Worm (Caenorhabditis elegans): ENCODE measurements around the gene trim-21.

The trim-21 gene

DNA sequence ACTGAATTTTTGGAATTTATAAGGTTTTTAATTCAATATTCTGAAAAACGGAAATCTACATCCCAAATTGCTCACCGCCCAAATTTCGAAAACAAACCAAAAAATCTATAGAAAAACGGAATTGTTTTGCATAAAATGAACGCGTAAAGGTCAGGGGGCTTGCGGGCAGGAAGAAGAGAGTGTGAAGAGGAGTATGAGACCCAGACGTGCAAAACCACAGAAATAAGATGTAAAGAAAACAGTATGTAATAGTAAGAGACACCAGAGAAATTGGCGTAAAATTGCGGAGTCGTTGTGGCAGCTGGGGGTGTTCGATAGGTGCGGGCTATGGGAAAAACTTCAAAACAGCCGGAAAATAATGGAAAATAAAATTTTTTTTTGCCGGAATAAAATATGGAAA is 28.3 kb upstream of the trim-21 start:
- TF ChIP-seq hmg-1.2 (GFP tag; IDR thresholded peaks at IDR 0.05), result peak; percentile 47; the same call in 1 of the 2 replicates
- no peak for TF ChIP-seq F52B5.7 (tag; optimal IDR thresholded peaks at IDR 0.05)

DNA sequence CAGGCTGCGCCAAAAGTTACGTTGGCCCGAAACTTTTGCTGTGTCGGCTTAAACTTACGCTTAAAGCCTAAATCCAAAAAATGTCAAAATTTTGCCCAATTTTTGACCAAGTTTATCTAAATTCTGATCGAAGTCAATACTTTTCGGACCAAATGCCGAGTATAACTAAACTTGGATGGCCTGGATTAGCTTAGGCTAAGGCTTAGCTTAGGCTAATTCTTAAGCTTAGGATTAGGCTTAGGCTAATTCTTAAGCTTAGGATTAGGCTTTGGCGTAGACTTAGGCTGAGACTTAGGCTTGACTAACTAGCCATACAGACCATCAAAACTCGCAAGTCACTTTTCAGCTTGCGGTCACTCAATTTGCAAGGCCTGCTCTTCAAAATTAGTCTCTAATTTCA is 23.5 kb upstream of the trim-21 start:
- TF ChIP-seq F57C9.4 (tag; optimal IDR thresholded peaks at IDR 0.05) (no peak), lin-54 (GFP tag; optimal IDR thresholded peaks at IDR 0.05) (no peak), madf-8 (GFP tag; conservative IDR thresholded peaks at IDR 0.05) (no peak), Y53G8AR.9 (GFP tag; conservative IDR thresholded peaks at IDR 0.05) (no peak), lin-26 (GFP tag; IDR thresholded peaks at IDR 0.05) (no peak), F37B4.10 (GFP tag; IDR thresholded peaks at IDR 0.05) (no peak), T26A5.8 (tag; optimal IDR thresholded peaks at IDR 0.05) (no peak)

DNA sequence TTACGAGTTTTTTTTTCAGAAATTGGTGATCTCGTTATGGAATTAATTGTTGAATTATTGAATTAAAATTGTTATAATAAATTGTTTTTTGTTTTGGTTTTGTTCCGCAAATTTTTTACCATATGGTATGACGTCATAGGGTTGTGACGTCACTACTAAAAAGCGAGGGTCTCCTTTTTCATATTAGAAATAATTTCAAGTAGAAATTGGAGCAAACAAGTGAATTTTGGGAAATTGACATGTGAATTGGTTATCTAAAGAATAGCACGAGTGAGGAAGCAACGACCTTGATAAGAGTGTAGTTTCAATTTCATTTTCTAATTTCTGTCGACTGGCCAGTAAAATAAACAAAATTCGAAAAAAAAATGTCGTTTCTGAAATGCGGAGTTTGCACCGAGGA is 22.9 kb upstream of the trim-21 start, which contains the start of gene F43C11.7:
Gene F43C11.7 (plus strand): TSS at position 326 of the 400 bp plus-strand sequence.
- TF ChIP-seq xnd-1 (tag; optimal IDR thresholded peaks at IDR 0.05) (no peak), sptf-2 (GFP tag; optimal IDR thresholded peaks at IDR 0.05) (no peak), nhr-80 (tag; optimal IDR thresholded peaks at IDR 0.05) (peak; percentile 84), cebp-1 (GFP tag; IDR thresholded peaks at IDR 0.05) (no peak), cebp-1 (tag; optimal IDR thresholded peaks at IDR 0.05) (peak; percentile 27), hlh-12 (tag; optimal IDR thresholded peaks at IDR 0.05) (no peak), rcor-1 (GFP tag; IDR thresholded peaks at IDR 0.05) (no peak), atf-7 (tag; optimal IDR thresholded peaks at IDR 0.05) (peak; percentile 87), unc-62 (GFP tag; optimal IDR thresholded peaks at IDR 0.05) (peak; percentile 37)

DNA sequence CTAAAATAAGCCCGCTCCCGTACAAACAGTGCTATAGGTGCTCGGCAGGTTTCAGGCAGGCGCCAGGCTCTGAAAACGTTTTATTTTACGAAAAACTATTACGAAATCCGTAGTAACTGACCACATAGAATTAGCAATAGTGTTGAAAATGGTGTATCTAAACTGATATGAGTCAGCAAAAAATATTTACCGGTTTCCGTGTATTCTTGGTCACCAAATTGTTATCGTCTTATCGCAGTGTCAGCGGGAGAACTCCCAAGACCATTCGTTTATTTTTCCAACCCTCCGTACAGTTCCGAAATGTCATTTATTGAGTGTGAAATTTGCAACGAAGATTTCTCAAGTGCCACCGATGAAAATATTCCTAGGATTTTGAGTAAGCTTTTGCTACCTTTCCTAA is 19.6 kb upstream of the trim-21 start, which contains the start of gene F43C11.8:
Gene F43C11.8 (plus strand): TSS at position 301 of the 400 bp plus-strand sequence.
- TF ChIP-seq nhr-80 (tag; optimal IDR thresholded peaks at IDR 0.05) (peak; percentile 6), let-526 (GFP tag; IDR thresholded peaks at IDR 0.05) (no peak)

DNA sequence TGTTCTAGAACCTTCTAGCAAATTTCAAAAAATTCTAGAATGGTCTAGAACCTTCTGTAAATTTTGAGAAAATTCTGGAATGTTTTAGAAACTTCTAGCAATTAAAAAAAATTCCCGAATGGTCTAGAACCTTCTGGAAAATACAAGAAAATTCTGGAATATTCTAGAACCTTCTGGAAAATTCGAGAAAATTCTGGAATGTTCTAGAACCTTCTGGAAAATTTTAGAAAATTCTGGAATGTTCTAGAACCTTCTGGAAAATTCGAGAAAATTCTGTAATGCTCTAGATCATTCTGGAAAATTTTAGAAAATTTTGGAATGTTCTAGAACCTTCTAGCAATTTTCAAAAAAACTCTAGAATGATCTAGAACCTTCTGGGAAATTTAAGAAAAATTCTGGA is 17.8 kb upstream of the trim-21 start:
- TF ChIP-seq xnd-1 (tag; optimal IDR thresholded peaks at IDR 0.05), result no peak
- no peak for TF ChIP-seq zfh-2 (GFP tag; conservative IDR thresholded peaks at IDR 0.05)
- no peak for TF ChIP-seq F23B12.7 (tag; optimal IDR thresholded peaks at IDR 0.05; ENCODE audit: insufficient read depth)
- TF ChIP-seq F49E8.2 (tag; optimal IDR thresholded peaks at IDR 0.05; ENCODE audit: insufficient read depth), result no peak
- no peak for TF ChIP-seq tbp1 (GFP tag; optimal IDR thresholded peaks at IDR 0.05)
- TF ChIP-seq F55B11.4 (tag; optimal IDR thresholded peaks at IDR 0.05; ENCODE audit: borderline replicate concordance, insufficient read depth), result no peak
- peak; percentile 12 for TF ChIP-seq gei-17 (GFP tag; optimal IDR thresholded peaks at IDR 0.05)
- no peak for TF ChIP-seq B0336.3 (GFP tag; IDR thresholded peaks at IDR 0.05)
- peak; percentile 19; the same call in 1 of the 2 replicates for TF ChIP-seq ekl-4 (GFP tag; IDR thresholded peaks at IDR 0.05)
- TF ChIP-seq hrde-1 (tag; optimal IDR thresholded peaks at IDR 0.05; ENCODE audit: borderline replicate concordance), result no peak
- TF ChIP-seq attf-6 (GFP tag; IDR thresholded peaks at IDR 0.05), result no peak
- TF ChIP-seq lin-35 (GFP tag; optimal IDR thresholded peaks at IDR 0.05), result no peak
- TF ChIP-seq lin-26 (GFP tag; IDR thresholded peaks at IDR 0.05), result no peak
- TF ChIP-seq snpc-1.3 (tag; optimal IDR thresholded peaks at IDR 0.05; ENCODE audit: insufficient read depth), result no peak
- no peak for TF ChIP-seq somi-1 (GFP tag; optimal IDR thresholded peaks at IDR 0.05)
- TF ChIP-seq hlh-26 (GFP tag; conservative IDR thresholded peaks at IDR 0.05), result no peak
- TF ChIP-seq rcor-1 (GFP tag; IDR thresholded peaks at IDR 0.05), result no peak
- no peak for TF ChIP-seq chd-7 (tag; optimal IDR thresholded peaks at IDR 0.05)
- no peak for TF ChIP-seq ztf-25 (GFP tag; IDR thresholded peaks at IDR 0.05)
- no peak for TF ChIP-seq let-526 (GFP tag; IDR thresholded peaks at IDR 0.05)
- TF ChIP-seq hlh-12 (tag; optimal IDR thresholded peaks at IDR 0.05), result no peak
- TF ChIP-seq dpl-1 (GFP tag; optimal IDR thresholded peaks at IDR 0.05), result no peak
- TF ChIP-seq nhr-80 (tag; optimal IDR thresholded peaks at IDR 0.05), result no peak
- no peak for TF ChIP-seq Y53F4B.3 (GFP tag; IDR thresholded peaks at IDR 0.05)
- no peak for TF ChIP-seq ztf-3 (GFP tag; optimal IDR thresholded peaks at IDR 0.05)
- TF ChIP-seq rpc-1 (optimal IDR thresholded peaks at IDR 0.05), result peak; percentile 40
- no peak for TF ChIP-seq rpc-1 (tag; optimal IDR thresholded peaks at IDR 0.05)
- no peak for TF ChIP-seq B0019.2 (GFP tag; conservative IDR thresholded peaks at IDR 0.05)
- 0 out of 2 replicates have a peak, but pooled peaks have one; percentile 67 for TF ChIP-seq ceh-40 (GFP tag; IDR thresholded peaks at IDR 0.05)
